Fruit fly (Drosophila melanogaster) whole organism: ENCODE data around the gene HDAC11.

Source experiments
- CG8478 ChIP-seq: fragments of >200 bp; optimal IDR thresholded peaks from 2 replicates; lab custom pipeline; 2018; ENCODE audit warnings: inconsistent platforms
- Dll ChIP-seq: fragments of >200 bp; optimal IDR thresholded peaks from 2 replicates; lab custom pipeline; 2017
- EcR ChIP-seq, 2 experiments: fragments of >200 bp; optimal IDR thresholded peaks; 2 replicates each; lab custom pipeline; 2017; ENCODE audit warnings: missing biosample characterization in 2 of 2, missing genetic modification characterization in 2 of 2, missing genetic modification reagents in 2 of 2
- psq ChIP-seq: fragments of >200 bp; optimal IDR thresholded peaks from 2 replicates; lab custom pipeline; 2017

DNA sequence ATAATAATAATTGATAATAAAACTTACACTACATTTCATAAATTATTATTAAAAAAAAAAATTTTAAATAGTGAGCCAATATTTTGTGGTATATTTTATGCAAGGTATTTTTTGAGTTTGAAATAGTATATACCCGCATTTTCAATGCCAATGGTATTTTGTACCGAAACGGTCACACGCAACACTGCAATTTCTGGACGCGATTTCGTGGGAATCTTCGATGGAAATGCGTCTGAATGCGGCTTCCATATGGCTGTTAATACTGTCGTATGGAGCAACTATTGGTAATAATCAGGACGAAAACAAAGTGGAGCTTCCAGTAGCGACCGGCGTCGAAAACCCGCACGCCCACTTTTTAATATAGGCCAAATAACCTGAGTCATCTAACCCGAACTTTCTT lies 4.6 kb downstream of the HDAC11 start, which contains the start of gene Nct:
- TF ChIP-seq psq (no peak), EcR (GFP tag; optimal IDR thresholded peaks at IDR 0.05; lab: Kevin White, UChicago) (no peak), CG8478 (lab: Kevin White, UChicago) (no peak), Dll (lab: Kevin White, UChicago) (no peak)
